Fruit fly (Drosophila melanogaster): ENCODE results near the gene CG11249.
A peak's percentile ranks its signal among the peaks of the same experiment; 100 is the strongest.

CG11249 gene

DNA sequence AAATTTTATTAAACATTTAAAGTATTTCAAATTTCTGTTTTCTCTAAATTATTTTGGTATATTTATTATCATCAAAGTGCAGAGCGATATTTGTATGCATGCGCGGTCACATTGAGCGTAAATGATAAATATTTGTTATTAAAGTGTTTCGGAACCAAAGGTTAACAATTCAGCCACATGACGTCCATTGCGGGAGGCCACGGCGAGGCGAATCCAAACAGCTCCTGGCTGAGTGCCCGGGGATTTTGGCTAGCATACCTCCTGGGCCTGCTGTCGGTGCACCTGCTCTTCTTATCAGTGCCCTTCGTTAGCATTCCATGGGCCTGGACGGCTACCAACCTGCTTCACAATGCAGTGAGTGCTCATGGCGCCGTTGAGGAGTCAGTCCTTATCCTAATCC lies 36.7 kb upstream of the CG11249 start, which contains the start of gene ORMDL:
TSS of gene ORMDL (plus strand) at position 98 of the 400 bp plus-strand sequence.
- TF ChIP-seq h (GFP tag; optimal IDR thresholded peaks at IDR 0.05) = no peak
- no peak for TF ChIP-seq N (GFP tag; optimal IDR thresholded peaks at IDR 0.05)
- TF ChIP-seq jim (GFP tag; optimal IDR thresholded peaks at IDR 0.05) = no peak
- TF ChIP-seq Sp1 (GFP tag; optimal IDR thresholded peaks at IDR 0.05) = no peak
- no peak for TF ChIP-seq usp (GFP tag; optimal IDR thresholded peaks at IDR 0.05)
- no peak for TF ChIP-seq GATAd (GFP tag; optimal IDR thresholded peaks at IDR 0.05)
- TF ChIP-seq sage (GFP tag; optimal IDR thresholded peaks at IDR 0.05) = no peak
- no peak for TF ChIP-seq Abd-B (GFP tag; optimal IDR thresholded peaks at IDR 0.05)
- TF ChIP-seq dl (GFP tag; optimal IDR thresholded peaks at IDR 0.05; ENCODE audit: insufficient read depth in 1 of 2, partially characterized antibody in 2 of 2) = no peak
- TF ChIP-seq brk (GFP tag; optimal IDR thresholded peaks at IDR 0.05) = no peak
- no peak for TF ChIP-seq Hr78 (GFP tag; optimal IDR thresholded peaks at IDR 0.05)

DNA sequence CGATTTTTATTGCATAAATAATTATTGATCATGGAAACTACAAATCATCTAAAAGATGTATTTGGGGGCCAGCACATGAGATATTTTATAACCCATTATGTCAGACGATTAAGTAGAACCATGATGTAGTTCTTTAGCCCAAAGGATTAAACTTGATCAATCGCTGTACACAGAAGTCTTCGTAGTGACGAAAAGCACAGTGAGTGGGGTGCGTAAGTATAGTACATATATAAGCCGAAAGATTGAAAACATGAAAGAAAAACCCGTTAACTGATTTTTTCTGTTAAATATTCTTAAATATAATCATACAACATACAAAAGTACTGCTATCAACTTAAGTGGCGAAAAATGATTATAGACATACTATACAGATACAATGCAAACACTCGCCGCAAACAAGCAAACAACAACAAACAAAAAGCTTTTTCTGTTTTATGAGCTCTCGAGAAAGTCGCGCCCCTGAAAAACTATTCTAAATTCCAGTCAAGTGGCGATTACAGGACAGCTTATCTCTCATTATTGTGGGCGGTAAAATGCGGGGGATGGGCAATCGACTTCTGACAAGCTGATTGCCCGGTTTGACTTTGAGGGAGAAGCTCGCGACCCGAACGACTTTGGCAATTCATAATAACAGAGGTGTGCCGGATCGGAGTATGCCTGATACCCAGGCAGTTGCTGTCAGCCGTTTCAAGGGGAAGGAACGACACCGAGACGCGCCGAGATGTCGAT lies 35.5 kb upstream of the CG11249 start, which contains the start of gene CG32444:
TSS of gene CG32444 (plus strand) at position 683 of the 729 bp plus-strand sequence.
- TF ChIP-seq Vsx2 (GFP tag; optimal IDR thresholded peaks at IDR 0.05; ENCODE audit: partially characterized antibody) = no peak
- no peak for TF ChIP-seq Abd-B (GFP tag; optimal IDR thresholded peaks at IDR 0.05)
- TF ChIP-seq CG9705 (GFP tag; optimal IDR thresholded peaks at IDR 0.05) = no peak
- TF ChIP-seq dsf (GFP tag; optimal IDR thresholded peaks at IDR 0.05; ENCODE audit: borderline replicate concordance) = no peak
- TF ChIP-seq CrebA (GFP tag; optimal IDR thresholded peaks at IDR 0.05; ENCODE audit: borderline replicate concordance) = no peak

DNA sequence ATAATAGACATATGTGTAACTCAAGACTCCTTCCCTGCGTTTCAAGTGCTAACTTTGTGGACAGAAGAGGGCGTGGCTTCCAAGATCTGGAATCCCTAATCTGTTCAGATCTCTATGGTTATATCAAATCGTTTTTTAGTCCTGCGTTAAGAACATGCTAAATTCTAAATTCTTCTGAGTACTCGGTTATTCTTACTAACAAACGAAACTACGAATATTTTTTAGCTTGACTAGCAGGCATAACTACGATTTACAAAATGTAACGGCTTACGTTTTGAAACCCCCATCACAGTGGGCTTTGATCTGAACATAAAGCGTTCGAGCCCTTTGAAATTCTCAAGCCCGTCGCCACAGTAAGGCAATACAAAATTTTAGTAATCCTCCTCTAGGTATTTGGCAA lies 32.9 kb upstream of the CG11249 start, which contains the start of gene CG32445:
TSS of gene CG32445 (plus strand) at position 301 of the 400 bp plus-strand sequence.
- TF ChIP-seq foxo (GFP tag; optimal IDR thresholded peaks at IDR 0.05) = no peak
- TF ChIP-seq dl (GFP tag; optimal IDR thresholded peaks at IDR 0.05; ENCODE audit: insufficient read depth in 1 of 2, partially characterized antibody in 2 of 2) = no peak
- no peak for TF ChIP-seq tai (GFP tag; optimal IDR thresholded peaks at IDR 0.05)
- TF ChIP-seq Hr78 (GFP tag; optimal IDR thresholded peaks at IDR 0.05) = no peak
- TF ChIP-seq dmrt93B (GFP tag; optimal IDR thresholded peaks at IDR 0.05) = no peak
- TF ChIP-seq OdsH (GFP tag; optimal IDR thresholded peaks at IDR 0.05) = no peak
- no peak for TF ChIP-seq Abd-B (GFP tag; optimal IDR thresholded peaks at IDR 0.05)
- no peak for TF ChIP-seq br (GFP tag; optimal IDR thresholded peaks at IDR 0.05)
- no peak for TF ChIP-seq Mio (GFP tag; optimal IDR thresholded peaks at IDR 0.05)
- TF ChIP-seq fru (GFP tag; optimal IDR thresholded peaks at IDR 0.05) = no peak
- TF ChIP-seq ey (GFP tag; optimal IDR thresholded peaks at IDR 0.05) = no peak
- no peak for TF ChIP-seq lola (GFP tag; optimal IDR thresholded peaks at IDR 0.05)
- TF ChIP-seq rgr (GFP tag; optimal IDR thresholded peaks at IDR 0.05) = no peak
- TF ChIP-seq pan (optimal IDR thresholded peaks at IDR 0.05) = no peak
- no peak for TF ChIP-seq Dif (GFP tag; optimal IDR thresholded peaks at IDR 0.05; ENCODE audit: partially characterized antibody)
- no peak for TF ChIP-seq jim (GFP tag; optimal IDR thresholded peaks at IDR 0.05)
- no peak for TF ChIP-seq Jra (GFP tag; optimal IDR thresholded peaks at IDR 0.05)
- TF ChIP-seq psq (GFP tag; optimal IDR thresholded peaks at IDR 0.05) = no peak

DNA sequence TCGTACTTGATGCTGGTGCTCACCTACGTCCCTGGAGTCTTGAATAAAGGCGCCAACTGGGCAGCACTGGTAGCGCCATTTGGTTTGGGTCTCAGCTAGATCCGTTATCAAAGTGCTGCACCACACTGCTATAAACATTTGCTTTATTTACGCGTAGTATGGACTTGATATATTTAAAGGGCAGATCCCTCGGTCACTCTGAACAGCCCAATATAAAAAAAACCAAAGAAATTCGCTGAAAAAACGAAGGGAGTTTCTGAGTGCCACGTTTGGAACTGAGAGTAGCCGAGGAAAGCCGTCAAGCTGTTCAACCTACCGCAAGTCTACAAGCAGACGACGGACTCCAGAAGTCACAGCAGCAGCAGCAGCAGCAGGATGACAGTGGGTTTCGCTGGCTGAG lies 31.1 kb upstream of the CG11249 start, which contains the start of gene Atox1:
TSS of gene Atox1 (plus strand) at position 181 of the 400 bp plus-strand sequence.
- TF ChIP-seq dsf (GFP tag; optimal IDR thresholded peaks at IDR 0.05; ENCODE audit: borderline replicate concordance) (no peak), dmrt93B (GFP tag; optimal IDR thresholded peaks at IDR 0.05) (peak; percentile 27), foxo (GFP tag; optimal IDR thresholded peaks at IDR 0.05) (no peak), N (GFP tag; optimal IDR thresholded peaks at IDR 0.05) (no peak), Abd-B (GFP tag; optimal IDR thresholded peaks at IDR 0.05) (no peak), psq (GFP tag; optimal IDR thresholded peaks at IDR 0.05) (no peak), sv (GFP tag; optimal IDR thresholded peaks at IDR 0.05) (peak; percentile 10), Rel (GFP tag; optimal IDR thresholded peaks at IDR 0.05) (no peak), Rel (tag; optimal IDR thresholded peaks at IDR 0.05) (peak; percentile 63), Sp1 (GFP tag; optimal IDR thresholded peaks at IDR 0.05) (peak; percentile 46), jim (GFP tag; optimal IDR thresholded peaks at IDR 0.05) (peak; percentile 7), GATAd (GFP tag; optimal IDR thresholded peaks at IDR 0.05) (no peak), lola (GFP tag; optimal IDR thresholded peaks at IDR 0.05) (no peak), Vsx2 (GFP tag; optimal IDR thresholded peaks at IDR 0.05; ENCODE audit: partially characterized antibody) (no peak), CG9705 (GFP tag; optimal IDR thresholded peaks at IDR 0.05) (peak; percentile 70), rgr (GFP tag; optimal IDR thresholded peaks at IDR 0.05) (peak; percentile 45), HLH106 (tag; optimal IDR thresholded peaks at IDR 0.05) (peak; percentile 56), Myc (optimal IDR thresholded peaks at IDR 0.05) (peak; percentile 74), h (GFP tag; optimal IDR thresholded peaks at IDR 0.05) (peak; percentile 15), OdsH (GFP tag; optimal IDR thresholded peaks at IDR 0.05) (peak; percentile 5), woc (GFP tag; optimal IDR thresholded peaks at IDR 0.05) (no peak)

All from whole organism, wandering third instar larva.